Fruit fly (Drosophila melanogaster) whole organism, pupa: ENCODE measurements around the gene Ids.

Experiments
- CG12605 ChIP-seq: fragments of 200-800 bp; sonication (Bioruptor generic); IDR thresholded peaks from 2 replicates; pipeline ENCODE4 v1.3.6; 2022; ENCODE audit warnings: missing biosample characterization, missing genetic modification characterization
- CG14655 ChIP-seq: fragments of 200-800 bp; sonication (Bioruptor generic); optimal IDR thresholded peaks from 3 replicates; lab custom pipeline; 2017; ENCODE audit warnings: mild to moderate bottlenecking, missing biosample characterization, missing genetic modification reagents, missing genetic modification characterization
- CG15710 ChIP-seq: fragments of 200-800 bp; sonication (Bioruptor generic); optimal IDR thresholded peaks from 2 replicates; lab custom pipeline; 2018; ENCODE audit warnings: missing biosample characterization, mild to moderate bottlenecking, missing genetic modification characterization, moderate library complexity
- CG17806 ChIP-seq: fragments of 200-800 bp; sonication (Bioruptor generic); optimal IDR thresholded peaks from 2 replicates; lab custom pipeline; 2018; ENCODE audit warnings: missing biosample characterization, mild to moderate bottlenecking, missing genetic modification characterization, moderate library complexity
- CG32121 ChIP-seq: fragments of 200-800 bp; sonication (Bioruptor generic); IDR thresholded peaks from 2 replicates; pipeline ENCODE4 v1.3.6; 2022; ENCODE audit warnings: missing biosample characterization, missing genetic modification characterization
- CG34367 ChIP-seq: fragments of 200-800 bp; sonication (Bioruptor generic); optimal IDR thresholded peaks from 2 replicates; lab custom pipeline; 2018; ENCODE audit warnings: missing biosample characterization, mild to moderate bottlenecking, missing genetic modification characterization
- CG4496 ChIP-seq: fragments of 200-800 bp; sonication (Bioruptor generic); IDR thresholded peaks from 3 replicates; pipeline ENCODE4 v1.3.6; 2022; ENCODE audit warnings: missing biosample characterization, missing genetic modification characterization
- CG9948 ChIP-seq: fragments of 200-800 bp; sonication (Bioruptor generic); optimal IDR thresholded peaks from 2 replicates; lab custom pipeline; 2018; ENCODE audit warnings: missing biosample characterization, mild to moderate bottlenecking, missing genetic modification characterization, moderate library complexity
- D1 ChIP-seq: fragments of 200-800 bp; sonication (Bioruptor generic); optimal IDR thresholded peaks from 2 replicates; lab custom pipeline; 2018; ENCODE audit warnings: missing biosample characterization, mild to moderate bottlenecking, missing genetic modification characterization, moderate library complexity
- Pif1A ChIP-seq: fragments of 200-800 bp; sonication (Bioruptor generic); optimal IDR thresholded peaks from 3 replicates; lab custom pipeline; 2016; ENCODE audit warnings: missing biosample characterization, missing genetic modification characterization
- Pif1B ChIP-seq: fragments of 200-800 bp; sonication (Bioruptor generic); optimal IDR thresholded peaks from 3 replicates; lab custom pipeline; 2016; ENCODE audit warnings: missing biosample characterization, missing genetic modification characterization
- Snoo ChIP-seq: fragments of 200-800 bp; sonication (Bioruptor generic); optimal IDR thresholded peaks from 3 replicates; lab custom pipeline; 2017; ENCODE audit warnings: missing biosample characterization, mild to moderate bottlenecking, missing genetic modification characterization, inconsistent platforms
- fd96Ca ChIP-seq: fragments of 200-800 bp; sonication (Bioruptor generic); IDR thresholded peaks from 3 replicates; pipeline ENCODE4 v1.3.6; 2022; ENCODE audit warnings: missing biosample characterization, missing genetic modification characterization
- gl ChIP-seq: fragments of 200-800 bp; sonication (Bioruptor generic); optimal IDR thresholded peaks from 2 replicates; lab custom pipeline; 2018; ENCODE audit warnings: missing biosample characterization, mild to moderate bottlenecking, missing genetic modification characterization

- TF ChIP-seq Snoo (tag; lab: Kevin White, UChicago) = no peak
- peak; percentile 14 for TF ChIP-seq CG14655
- TF ChIP-seq CG12605 (GFP tag; lab: Robert Waterston, UW) = no peak; the same call in 1 of the 2 replicates
- TF ChIP-seq CG4496 (GFP tag; lab: Robert Waterston, UW) = peak; percentile 25; the same call in 1 of the 3 replicates
- TF ChIP-seq fd96Ca = no peak; the same call in 2 of the 3 replicates
- peak; percentile 42; the same call in 1 of the 2 replicates for TF ChIP-seq CG32121 (GFP tag; lab: Robert Waterston, UW)
- TF ChIP-seq CG17806 (tag; lab: Kevin White, UChicago) = no peak
- TF ChIP-seq CG15710 (tag; lab: Kevin White, UChicago) = no peak
- TF ChIP-seq Pif1A (GFP tag; lab: Kevin White, UChicago) = no peak
- TF ChIP-seq gl = no peak
- no peak for TF ChIP-seq D1
- no peak for TF ChIP-seq Pif1B (GFP tag; lab: Kevin White, UChicago)
- no peak for TF ChIP-seq CG34367 (tag; lab: Kevin White, UChicago)
- no peak for TF ChIP-seq CG9948 (tag; lab: Kevin White, UChicago)
Observed at dm6 chr3L:3417120-3417519, 39.1 kb downstream of the Ids start.
